Worm (Caenorhabditis elegans) whole organism, young adult: ENCODE results near the gene C46C2.5.

Experiments
- B0336.3 ChIP-seq: fragments of 200-800 bp; sonication (Bioruptor generic); IDR thresholded peaks from 2 replicates; pipeline ENCODE4 v1.3.6; 2022; ENCODE audit warnings: missing genetic modification characterization, missing compliant biosample characterization
- ama-1 ChIP-seq, 3 experiments: fragments of 150-350 bp in 1 of 3; sonication (generic microtip) in 2 of 3; optimal IDR thresholded peaks; 2 replicates each; lab custom pipeline; 2014 to 2018; ENCODE audit warnings: missing biosample characterization in 2 of 3, missing genetic modification characterization in 2 of 3, missing genetic modification reagents in 2 of 3
- dox-1 ChIP-seq: fragments of 200-800 bp; sonication (Bioruptor generic); IDR thresholded peaks from 2 replicates; pipeline ENCODE4 v1.3.6; 2022; ENCODE audit warnings: missing genetic modification reagents, missing genetic modification characterization, missing compliant biosample characterization
- lin-26 ChIP-seq: fragments of 200-800 bp; sonication (Bioruptor generic); IDR thresholded peaks from 2 replicates; pipeline ENCODE4 v1.3.6; 2022; ENCODE audit warnings: missing genetic modification reagents, missing genetic modification characterization, missing compliant biosample characterization
- lin-40 ChIP-seq: sonication (generic microtip); optimal IDR thresholded peaks from 2 replicates; lab custom pipeline; 2016; ENCODE audit warnings: missing genetic modification characterization, mild to moderate bottlenecking, missing compliant biosample characterization, missing genotype, missing genetic modification reagents
- lir-1 ChIP-seq: fragments of 200-800 bp; sonication (Bioruptor generic); conservative IDR thresholded peaks from 2 replicates; pipeline ENCODE4 v1.3.6; 2022; ENCODE audit warnings: missing genetic modification reagents, missing genetic modification characterization, missing compliant biosample characterization
- mxl-1 ChIP-seq: sonication (generic microtip); optimal IDR thresholded peaks from 2 replicates; lab custom pipeline; 2016; ENCODE audit warnings: missing genetic modification characterization, missing compliant biosample characterization
- pha-4 ChIP-seq: fragments of 150-350 bp; sonication (generic microtip); optimal IDR thresholded peaks from 2 replicates; lab custom pipeline; 2014; ENCODE audit warnings: missing biosample characterization, missing genetic modification reagents, missing genetic modification characterization
- rec-8 ChIP-seq, 2 experiments: sonication (generic microtip); optimal IDR thresholded peaks; 2 replicates each; lab custom pipeline; 2016; ENCODE audit warnings: mild to moderate bottlenecking in 2 of 2, missing genetic modification characterization in 2 of 2, missing genetic modification reagents in 2 of 2, missing genotype in 2 of 2, missing biosample characterization in 1 of 2, missing compliant biosample characterization in 1 of 2, moderate library complexity in 1 of 2
- snpc-4 ChIP-seq, 5 experiments: fragments of 150-350 bp in 1 of 5; sonication (generic microtip) in 4 of 5; optimal IDR thresholded peaks; 2 replicates each; lab custom pipeline; 2014 to 2018; ENCODE audit warnings: missing genetic modification characterization in 5 of 5, missing biosample characterization in 3 of 5, antibody characterized with exemption in 2 of 5, mild to moderate bottlenecking in 2 of 5, missing compliant biosample characterization in 2 of 5, missing genotype in 2 of 5, moderate library complexity in 2 of 5, missing genetic modification reagents in 1 of 5
- unc-130 ChIP-seq: sonication (generic microtip); optimal IDR thresholded peaks from 2 replicates; lab custom pipeline; 2016; ENCODE audit warnings: missing genetic modification reagents, missing genetic modification characterization, missing compliant biosample characterization

DNA sequence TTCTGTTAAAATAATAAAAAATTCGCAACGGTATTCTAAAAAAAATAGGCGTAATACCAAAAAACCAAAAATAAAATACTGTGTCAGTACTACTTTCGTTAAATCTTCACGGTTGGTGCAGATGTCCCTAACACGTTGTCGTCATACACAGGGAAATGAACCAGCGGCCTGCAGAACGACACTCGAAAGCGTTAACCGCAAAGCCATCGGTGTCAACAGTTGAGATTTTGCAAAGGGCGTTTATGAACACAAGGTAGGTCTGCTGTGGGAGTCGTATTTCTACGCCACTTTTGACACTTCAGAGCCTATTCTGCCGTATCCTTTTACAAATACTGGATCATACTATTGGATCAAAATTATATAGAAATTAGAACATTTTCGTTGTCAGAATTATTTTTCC is 1.2 kb downstream of the C46C2.5 start:
- no peak for TF ChIP-seq B0336.3
- TF ChIP-seq pha-4 (tag; lab: Kevin White, UChicago): no peak
- peak; percentile 48 for TF ChIP-seq unc-130 (GFP tag; lab: Kevin White, UChicago)
- peak; percentile 68 for TF ChIP-seq snpc-4 (GFP tag; optimal IDR thresholded peaks at IDR 0.05; lab: Kevin White, UChicago)
- peak in 3 of 4 experiments; percentile 48 to 80 (median 69) for TF ChIP-seq snpc-4 (tag; optimal IDR thresholded peaks at IDR 0.05; lab: Kevin White, UChicago)
- peak; percentile 30 to 71 for TF ChIP-seq rec-8 (tag; optimal IDR thresholded peaks at IDR 0.05; lab: Kevin White, UChicago)
- TF ChIP-seq lin-26: no peak
- no peak for TF ChIP-seq lir-1 (GFP tag; lab: Robert Waterston, UW)
- no peak for TF ChIP-seq ama-1 (optimal IDR thresholded peaks at IDR 0.05; lab: Kevin White, UChicago)
- TF ChIP-seq ama-1 (GFP tag; optimal IDR thresholded peaks at IDR 0.05; lab: Kevin White, UChicago): peak; percentile 26 to 62
- TF ChIP-seq mxl-1 (tag; lab: Kevin White, UChicago): peak; percentile 79
- TF ChIP-seq dox-1 (GFP tag; lab: Robert Waterston, UW): no peak
- TF ChIP-seq lin-40: no peak
